Fruit fly (Drosophila melanogaster): Measurements from ENCODE around the gene CG12590.

CG12590 gene

dm6 chr3R:5126884-5127283 lies 32.5 kb upstream of the CG12590 start:
- TF ChIP-seq Myc (optimal IDR thresholded peaks at IDR 0.05) (no peak), Sin3A (optimal IDR thresholded peaks at IDR 0.05) (no peak)

DNA sequence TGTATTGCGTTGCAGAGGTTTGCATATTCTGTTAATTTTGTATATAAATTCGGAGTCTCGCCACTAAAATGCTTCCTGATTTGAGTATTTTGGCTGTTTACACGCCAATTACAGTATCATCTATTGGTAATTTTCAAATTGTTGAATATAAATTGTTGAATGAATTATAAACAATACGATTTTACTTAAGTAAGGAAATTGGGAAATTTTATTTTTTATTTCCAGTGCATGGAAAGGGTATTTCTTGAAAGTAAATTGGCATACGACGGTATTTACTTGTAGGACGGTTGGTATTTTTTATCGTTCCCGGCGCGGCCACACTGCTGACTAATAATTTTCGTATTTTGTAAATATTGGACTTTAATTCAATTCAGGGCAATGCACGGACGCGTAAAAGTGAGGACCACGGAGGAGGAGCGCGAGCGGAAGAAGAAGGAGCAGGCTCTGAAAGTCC lies 31.6 kb upstream of the CG12590 start, which contains the start of gene RabGGTa:
TSS of gene RabGGTa (plus strand) at position 298 of the 454 bp plus-strand sequence.
- TF ChIP-seq psq (optimal IDR thresholded peaks at IDR 0.05) (no peak), Sin3A (optimal IDR thresholded peaks at IDR 0.05) (no peak), insv (optimal IDR thresholded peaks at IDR 0.05) (no peak), h (optimal IDR thresholded peaks at IDR 0.05) (no peak), Myc (optimal IDR thresholded peaks at IDR 0.05) (no peak), ttk (optimal IDR thresholded peaks at IDR 0.05) (no peak)

dm6 chr3R:5138889-5139288 lies 20.5 kb upstream of the CG12590 start, which contains the start of gene CG12589:
CG12589 (minus strand) TSS chr3R:5138989.
- TF ChIP-seq insv (optimal IDR thresholded peaks at IDR 0.05) (no peak), psq (optimal IDR thresholded peaks at IDR 0.05) (no peak), Sin3A (optimal IDR thresholded peaks at IDR 0.05) (no peak), ttk (optimal IDR thresholded peaks at IDR 0.05) (no peak), Myc (optimal IDR thresholded peaks at IDR 0.05) (no peak), h (optimal IDR thresholded peaks at IDR 0.05) (no peak)

DNA sequence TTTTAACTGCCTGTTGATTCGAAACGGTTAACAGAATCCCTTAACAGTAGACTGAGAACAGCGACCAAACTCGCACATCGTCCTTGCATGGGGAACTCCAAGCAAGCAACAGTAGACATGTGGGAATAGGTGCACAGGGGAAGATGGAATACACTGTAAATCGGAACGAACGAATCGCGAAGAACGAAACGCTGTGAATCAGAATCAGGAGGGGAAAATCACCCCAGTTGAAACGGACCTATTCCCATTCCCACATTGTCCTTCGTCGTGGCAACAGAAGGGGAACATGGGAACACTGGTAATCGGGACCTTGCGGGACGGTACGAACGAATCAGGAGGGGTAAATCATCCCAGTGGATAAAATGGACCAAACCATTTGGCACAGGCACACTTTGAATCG lies 8.9 kb upstream of the CG12590 start, which contains the start of gene dpr16:
TSS of gene dpr16 (plus strand) at position 386 of the 400 bp plus-strand sequence.
- TF ChIP-seq Sin3A (optimal IDR thresholded peaks at IDR 0.05) (no peak), ttk (optimal IDR thresholded peaks at IDR 0.05) (no peak), insv (optimal IDR thresholded peaks at IDR 0.05) (no peak), Myc (optimal IDR thresholded peaks at IDR 0.05) (no peak), h (optimal IDR thresholded peaks at IDR 0.05) (no peak), psq (optimal IDR thresholded peaks at IDR 0.05) (no peak)

DNA sequence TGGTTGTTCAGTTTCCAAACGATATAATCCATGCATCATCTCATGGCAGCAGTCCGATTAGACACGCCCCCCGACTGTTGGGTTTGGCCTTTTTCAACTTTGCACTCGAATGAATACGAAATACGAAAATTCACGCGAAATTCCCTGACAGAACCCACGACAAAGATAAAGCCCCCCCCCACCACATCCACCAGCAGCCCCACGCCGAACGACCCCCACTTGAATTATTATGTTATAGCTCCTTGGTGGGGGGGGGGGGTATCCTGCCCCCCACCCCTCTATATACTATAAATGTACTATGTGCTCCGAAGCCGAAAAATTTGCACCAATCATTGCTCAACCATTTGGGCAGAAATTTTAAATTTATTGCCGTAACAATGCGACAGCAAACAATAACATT lies 2.8 kb downstream of the CG12590 start:
- TF ChIP-seq psq (optimal IDR thresholded peaks at IDR 0.05) (no peak), Sin3A (optimal IDR thresholded peaks at IDR 0.05) (no peak), h (optimal IDR thresholded peaks at IDR 0.05) (no peak), ttk (optimal IDR thresholded peaks at IDR 0.05) (no peak), insv (optimal IDR thresholded peaks at IDR 0.05) (no peak), Myc (optimal IDR thresholded peaks at IDR 0.05) (no peak)

dm6 chr3R:5171972-5172371 lies 12.6 kb downstream of the CG12590 start:
- no peak for TF ChIP-seq insv (optimal IDR thresholded peaks at IDR 0.05)
- TF ChIP-seq Myc (optimal IDR thresholded peaks at IDR 0.05): no peak
- TF ChIP-seq h (optimal IDR thresholded peaks at IDR 0.05): no peak
- no peak for TF ChIP-seq ttk (optimal IDR thresholded peaks at IDR 0.05)
- no peak for TF ChIP-seq Sin3A (optimal IDR thresholded peaks at IDR 0.05)
- no peak for TF ChIP-seq psq (optimal IDR thresholded peaks at IDR 0.05)

DNA sequence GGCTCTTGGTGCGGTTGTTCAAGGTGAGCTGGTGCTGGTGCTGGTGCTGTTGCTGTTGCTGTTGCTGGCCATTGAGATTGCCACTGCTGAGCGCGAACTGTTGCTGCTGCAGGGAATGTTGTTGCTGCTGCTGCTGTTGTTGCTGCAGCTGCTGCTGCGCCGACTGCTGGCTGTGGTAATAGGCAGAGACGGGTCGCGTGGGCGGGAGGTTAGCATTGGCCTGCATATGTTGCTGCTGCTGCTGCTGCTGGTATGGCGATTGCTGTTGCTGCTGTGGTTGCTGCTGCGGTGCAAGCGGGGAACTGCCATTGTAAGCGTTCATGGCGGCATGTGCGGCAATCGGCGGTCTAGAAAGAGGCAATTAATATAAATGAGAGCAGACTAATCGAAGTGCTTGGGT lies 16.5 kb downstream of the CG12590 start:
- TF ChIP-seq ttk (optimal IDR thresholded peaks at IDR 0.05): no peak
- TF ChIP-seq Sin3A (optimal IDR thresholded peaks at IDR 0.05): no peak
- TF ChIP-seq h (optimal IDR thresholded peaks at IDR 0.05): no peak
- no peak for TF ChIP-seq insv (optimal IDR thresholded peaks at IDR 0.05)
- TF ChIP-seq psq (optimal IDR thresholded peaks at IDR 0.05): no peak
- no peak for TF ChIP-seq Myc (optimal IDR thresholded peaks at IDR 0.05)

dm6 chr3R:5187806-5188205 lies 28.4 kb downstream of the CG12590 start:
- TF ChIP-seq psq (optimal IDR thresholded peaks at IDR 0.05): no peak
- TF ChIP-seq insv (optimal IDR thresholded peaks at IDR 0.05): no peak
- TF ChIP-seq Myc (optimal IDR thresholded peaks at IDR 0.05): no peak
- TF ChIP-seq Sin3A (optimal IDR thresholded peaks at IDR 0.05): no peak
- TF ChIP-seq h (optimal IDR thresholded peaks at IDR 0.05): no peak
- no peak for TF ChIP-seq ttk (optimal IDR thresholded peaks at IDR 0.05)

dm6 chr3R:5193271-5193670 lies 33.9 kb downstream of the CG12590 start:
- no peak for TF ChIP-seq Sin3A (optimal IDR thresholded peaks at IDR 0.05)
- no peak for TF ChIP-seq insv (optimal IDR thresholded peaks at IDR 0.05)
- TF ChIP-seq psq (optimal IDR thresholded peaks at IDR 0.05): no peak
- no peak for TF ChIP-seq h (optimal IDR thresholded peaks at IDR 0.05)
- TF ChIP-seq ttk (optimal IDR thresholded peaks at IDR 0.05): no peak
- TF ChIP-seq Myc (optimal IDR thresholded peaks at IDR 0.05): no peak

DNA sequence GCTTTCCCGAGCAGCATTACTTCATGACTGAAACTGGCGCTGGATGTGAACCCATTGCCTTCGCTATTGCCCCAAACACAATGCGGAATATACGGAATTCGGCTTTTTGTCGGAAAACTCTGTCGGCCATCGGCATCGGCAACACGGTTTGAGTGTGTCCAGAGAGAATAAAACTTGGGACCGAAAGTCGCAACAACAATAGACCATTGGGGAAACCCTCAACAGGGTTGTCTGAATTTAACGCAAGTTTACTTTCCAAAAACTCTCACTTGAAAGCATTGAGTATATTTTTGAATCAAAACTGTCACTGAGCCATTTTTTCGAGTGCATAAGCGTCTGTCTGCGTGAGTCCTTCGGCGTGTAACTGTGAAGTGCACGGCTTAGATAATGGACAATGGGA lies 38.9 kb downstream of the CG12590 start:
- TF ChIP-seq h (optimal IDR thresholded peaks at IDR 0.05) (no peak), Sin3A (optimal IDR thresholded peaks at IDR 0.05) (no peak), ttk (optimal IDR thresholded peaks at IDR 0.05) (no peak), insv (optimal IDR thresholded peaks at IDR 0.05) (no peak), Myc (optimal IDR thresholded peaks at IDR 0.05) (no peak), psq (optimal IDR thresholded peaks at IDR 0.05) (no peak)

DNA sequence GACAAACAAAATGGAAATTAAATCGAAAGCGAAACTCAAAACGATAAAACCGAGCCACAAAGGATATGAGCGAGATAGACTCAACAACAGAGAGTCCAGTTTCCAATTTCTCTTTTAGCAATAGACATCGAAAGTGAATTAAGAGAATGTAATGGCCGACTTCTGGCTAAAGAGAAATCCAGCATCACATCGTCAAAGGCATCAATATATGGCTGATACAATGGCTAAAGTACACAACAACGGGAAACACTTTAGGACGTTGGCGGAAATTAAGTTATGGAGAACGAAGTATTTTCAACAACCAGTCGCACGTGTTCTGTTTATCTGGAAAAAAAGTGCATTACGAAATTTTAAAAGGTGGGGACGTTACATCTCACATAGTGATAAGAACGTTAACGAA lies 40.2 kb downstream of the CG12590 start:
- TF ChIP-seq ttk (optimal IDR thresholded peaks at IDR 0.05) (no peak), h (optimal IDR thresholded peaks at IDR 0.05) (no peak), Sin3A (optimal IDR thresholded peaks at IDR 0.05) (no peak), psq (optimal IDR thresholded peaks at IDR 0.05) (no peak), Myc (optimal IDR thresholded peaks at IDR 0.05) (no peak), insv (optimal IDR thresholded peaks at IDR 0.05) (no peak)

DNA sequence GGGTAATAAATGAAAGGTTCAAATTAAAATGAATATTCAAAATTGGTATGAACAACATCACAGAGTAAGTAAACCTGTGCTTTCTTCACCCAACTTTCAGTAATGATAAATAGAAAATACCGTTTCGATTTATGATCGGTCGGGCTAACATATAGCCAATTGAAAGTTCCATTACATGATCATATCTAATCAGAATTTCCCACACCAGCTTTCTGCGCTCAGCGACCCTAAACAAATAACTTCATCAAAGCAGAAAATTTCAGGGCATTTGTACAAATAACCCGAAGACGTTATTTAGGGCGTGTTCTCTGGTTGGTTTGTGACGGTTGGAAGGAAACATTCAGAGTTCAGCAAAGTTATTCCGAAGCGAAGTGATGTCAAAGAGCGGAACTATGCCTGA lies 44.4 kb downstream of the CG12590 start:
- TF ChIP-seq psq (optimal IDR thresholded peaks at IDR 0.05): no peak
- no peak for TF ChIP-seq Sin3A (optimal IDR thresholded peaks at IDR 0.05)
- TF ChIP-seq ttk (optimal IDR thresholded peaks at IDR 0.05): no peak
- no peak for TF ChIP-seq insv (optimal IDR thresholded peaks at IDR 0.05)
- TF ChIP-seq h (optimal IDR thresholded peaks at IDR 0.05): no peak
- no peak for TF ChIP-seq Myc (optimal IDR thresholded peaks at IDR 0.05)

- TF ChIP-seq psq (optimal IDR thresholded peaks at IDR 0.05) (no peak), Myc (optimal IDR thresholded peaks at IDR 0.05) (no peak), insv (optimal IDR thresholded peaks at IDR 0.05) (no peak)
Observed at dm6 chr3R:5205319-5206033, 46.1 kb downstream of the CG12590 start.

Measured in Kc167 (cell line).